Worm (Caenorhabditis elegans) whole organism, late embryonic: ENCODE results near the gene coa-3.

Experiments
- C08G9.2 ChIP-seq: sonication (generic microtip); optimal IDR thresholded peaks from 2 replicates; lab custom pipeline; 2016; ENCODE audit warnings: mild to moderate bottlenecking, missing genetic modification characterization, moderate library complexity, missing compliant biosample characterization
- F13H6.1 ChIP-seq: sonication (generic microtip); optimal IDR thresholded peaks from 2 replicates; lab custom pipeline; 2016; ENCODE audit warnings: missing genetic modification characterization, missing compliant biosample characterization
- K09A11.1 ChIP-seq: sonication (generic microtip); optimal IDR thresholded peaks from 2 replicates; lab custom pipeline; 2017; ENCODE audit warnings: antibody characterized with exemption, mild to moderate bottlenecking, missing genetic modification characterization, missing compliant biosample characterization; ENCODE audit not compliant: insufficient read depth
- ceh-18 ChIP-seq: sonication (generic microtip); optimal IDR thresholded peaks from 2 replicates; lab custom pipeline; 2016; ENCODE audit warnings: missing genetic modification characterization, missing compliant biosample characterization
- ceh-24 ChIP-seq: sonication (generic microtip); optimal IDR thresholded peaks from 2 replicates; lab custom pipeline; 2016; ENCODE audit warnings: mild to moderate bottlenecking, missing genetic modification characterization, missing compliant biosample characterization
- ceh-30 ChIP-seq: fragments of 150-350 bp; optimal IDR thresholded peaks from 2 replicates; lab custom pipeline; 2014; ENCODE audit warnings: missing biosample characterization, missing genetic modification characterization
- ceh-34 ChIP-seq: sonication (generic microtip); optimal IDR thresholded peaks from 2 replicates; lab custom pipeline; 2016; ENCODE audit warnings: mild to moderate bottlenecking, missing genetic modification characterization, missing compliant biosample characterization
- ceh-45 ChIP-seq: fragments of 200-800 bp; sonication (Bioruptor generic); IDR thresholded peaks from 2 replicates; pipeline ENCODE4 v1.3.6; 2022; ENCODE audit warnings: missing genetic modification reagents, missing genetic modification characterization, missing compliant biosample characterization
- ceh-48 ChIP-seq: sonication (generic microtip); optimal IDR thresholded peaks from 2 replicates; lab custom pipeline; 2016; ENCODE audit warnings: missing genetic modification characterization, inconsistent platforms, missing compliant biosample characterization
- ceh-9 ChIP-seq: sonication (generic microtip); optimal IDR thresholded peaks from 2 replicates; lab custom pipeline; 2016; ENCODE audit warnings: mild to moderate bottlenecking, missing genetic modification characterization, inconsistent platforms, missing compliant biosample characterization
- dmd-4 ChIP-seq: sonication (generic microtip); optimal IDR thresholded peaks from 2 replicates; lab custom pipeline; 2016; ENCODE audit warnings: borderline replicate concordance, missing genetic modification characterization, missing compliant biosample characterization
- elt-2 ChIP-seq: sonication (generic microtip); optimal IDR thresholded peaks from 2 replicates; lab custom pipeline; 2016; ENCODE audit warnings: missing genetic modification reagents, missing genetic modification characterization, missing compliant biosample characterization
- ets-4 ChIP-seq: sonication (generic microtip); optimal IDR thresholded peaks from 2 replicates; lab custom pipeline; 2016; ENCODE audit warnings: missing genetic modification characterization, missing compliant biosample characterization
- hlh-30 ChIP-seq: sonication (generic microtip); optimal IDR thresholded peaks from 2 replicates; lab custom pipeline; 2017; ENCODE audit warnings: antibody characterized with exemption, missing genetic modification characterization, missing compliant biosample characterization; ENCODE audit not compliant: insufficient read depth
- hlh-6 ChIP-seq: sonication (generic microtip); optimal IDR thresholded peaks from 2 replicates; lab custom pipeline; 2016; ENCODE audit warnings: missing genotype, missing genetic modification characterization, missing compliant biosample characterization
- lin-11 ChIP-seq: fragments of 200-800 bp; sonication (Bioruptor generic); optimal IDR thresholded peaks from 2 replicates; lab custom pipeline; 2018; ENCODE audit warnings: mild to moderate bottlenecking, missing genetic modification characterization, missing compliant biosample characterization
- mec-3 ChIP-seq: sonication (generic microtip); optimal IDR thresholded peaks from 2 replicates; lab custom pipeline; 2016; ENCODE audit warnings: borderline replicate concordance, missing genetic modification characterization, missing compliant biosample characterization
- nfya-1 ChIP-seq: sonication (generic microtip); optimal IDR thresholded peaks from 2 replicates; lab custom pipeline; 2017; ENCODE audit warnings: missing genetic modification characterization, mild to moderate bottlenecking, missing compliant biosample characterization, antibody characterized with exemption, moderate library complexity
- npax-4 ChIP-seq: sonication (generic microtip); optimal IDR thresholded peaks from 2 replicates; lab custom pipeline; 2016; ENCODE audit warnings: missing genetic modification characterization, missing compliant biosample characterization
- pha-4 ChIP-seq: fragments of 150-350 bp; optimal IDR thresholded peaks from 2 replicates; lab custom pipeline; 2018; ENCODE audit warnings: missing biosample characterization, missing genetic modification reagents, missing genetic modification characterization
- pros-1 ChIP-seq: fragments of 150-350 bp; optimal IDR thresholded peaks from 2 replicates; lab custom pipeline; 2014; ENCODE audit warnings: missing biosample characterization, missing genetic modification reagents, missing genetic modification characterization
- sdc-2 ChIP-seq: sonication (generic microtip); optimal IDR thresholded peaks from 2 replicates; lab custom pipeline; 2016; ENCODE audit warnings: missing genotype, missing genetic modification characterization, missing compliant biosample characterization
- sox-4 ChIP-seq: sonication (generic microtip); optimal IDR thresholded peaks from 2 replicates; lab custom pipeline; 2017; ENCODE audit warnings: mild to moderate bottlenecking, missing genetic modification characterization, inconsistent platforms, missing compliant biosample characterization
- syd-9 ChIP-seq: sonication (generic microtip); optimal IDR thresholded peaks from 2 replicates; lab custom pipeline; 2016; ENCODE audit warnings: mild to moderate bottlenecking, missing genetic modification characterization, moderate library complexity, missing compliant biosample characterization
- tbx-7 ChIP-seq: sonication (generic microtip); optimal IDR thresholded peaks from 2 replicates; lab custom pipeline; 2016; ENCODE audit warnings: missing genotype, missing genetic modification characterization, missing compliant biosample characterization
- ttx-3 ChIP-seq: sonication (generic microtip); optimal IDR thresholded peaks from 2 replicates; lab custom pipeline; 2016; ENCODE audit warnings: missing genetic modification reagents, missing genetic modification characterization, missing compliant biosample characterization
- unc-55 ChIP-seq: sonication (generic microtip); optimal IDR thresholded peaks from 2 replicates; lab custom pipeline; 2017; ENCODE audit warnings: missing biosample characterization, missing genetic modification reagents, missing genetic modification characterization
- zip-5 ChIP-seq: sonication (generic microtip); optimal IDR thresholded peaks from 2 replicates; lab custom pipeline; 2016; ENCODE audit warnings: missing genetic modification characterization, missing compliant biosample characterization
- ztf-16 ChIP-seq: sonication (generic microtip); optimal IDR thresholded peaks from 2 replicates; lab custom pipeline; 2017; ENCODE audit warnings: missing genetic modification characterization, missing compliant biosample characterization

Gene coa-3

ce11 chrII:4566237-4566636 lies 36.2 kb downstream of the coa-3 start:
- no peak for TF ChIP-seq ceh-34
- no peak for TF ChIP-seq tbx-7 (tag; lab: Kevin White, UChicago)
- no peak for TF ChIP-seq sox-4 (tag; lab: Kevin White, UChicago)
- TF ChIP-seq C08G9.2: no peak
- no peak for TF ChIP-seq ceh-24 (tag; lab: Kevin White, UChicago)
- TF ChIP-seq sdc-2: no peak
- no peak for TF ChIP-seq pros-1
- no peak for TF ChIP-seq npax-4 (tag; lab: Kevin White, UChicago)
- TF ChIP-seq ceh-45: no peak
- no peak for TF ChIP-seq ceh-18 (tag; lab: Kevin White, UChicago)
- TF ChIP-seq ttx-3: no peak
- TF ChIP-seq ztf-16: no peak

ce11 chrII:4565205-4565604 lies 37.2 kb downstream of the coa-3 start:
- peak; percentile 71 for TF ChIP-seq elt-2 (tag; lab: Kevin White, UChicago)
- no peak for TF ChIP-seq mec-3 (tag; lab: Kevin White, UChicago)
- TF ChIP-seq F13H6.1 (tag; lab: Kevin White, UChicago): no peak

ce11 chrII:4562503-4563000 lies 39.9 kb downstream of the coa-3 start, which contains the start of gene dao-2:
TSS of gene dao-2 (plus strand) at chrII:4562950.
- TF ChIP-seq ttx-3 (no peak), elt-2 (tag; lab: Kevin White, UChicago) (peak; percentile 95)

ce11 chrII:4560068-4560467 lies 42.4 kb downstream of the coa-3 start, which contains the start of gene M03A1.8:
TSS of gene M03A1.8 (plus strand) at chrII:4560336.
- TF ChIP-seq hlh-30 (tag; lab: Kevin White, UChicago) (no peak), dmd-4 (tag; lab: Kevin White, UChicago) (no peak), ets-4 (tag; lab: Kevin White, UChicago) (no peak), ttx-3 (no peak), lin-11 (tag; lab: Kevin White, UChicago) (no peak), ceh-30 (tag; lab: Kevin White, UChicago) (no peak), ceh-48 (tag; lab: Kevin White, UChicago) (no peak), zip-5 (no peak), K09A11.1 (tag; lab: Kevin White, UChicago) (no peak)

- TF ChIP-seq tbx-7 (tag; lab: Kevin White, UChicago) (no peak), nfya-1 (tag; lab: Kevin White, UChicago) (no peak), pha-4 (tag; lab: Kevin White, UChicago) (no peak), hlh-6 (tag; lab: Kevin White, UChicago) (no peak), ceh-9 (tag; lab: Kevin White, UChicago) (no peak)
- TF ChIP-seq, all 69 proteins: peak for 0
Measured at ce11 chrII:4557487-4557886, 44.9 kb downstream of the coa-3 start, which contains the start of gene M03A1.3. TSS of gene M03A1.3 (plus strand) at chrII:4557787.

ce11 chrII:4552088-4552487 lies 50.3 kb downstream of the coa-3 start:
- TF ChIP-seq unc-55 (GFP tag; lab: Kevin White, UChicago): no peak
- TF ChIP-seq mec-3 (tag; lab: Kevin White, UChicago): no peak
- no peak for TF ChIP-seq ceh-30 (tag; lab: Kevin White, UChicago)
- TF ChIP-seq syd-9 (tag; lab: Kevin White, UChicago): no peak
- TF ChIP-seq F13H6.1 (tag; lab: Kevin White, UChicago): no peak
- peak; percentile 59 for TF ChIP-seq elt-2 (tag; lab: Kevin White, UChicago)
- TF ChIP-seq dmd-4 (tag; lab: Kevin White, UChicago): no peak
